Fruit fly (Drosophila melanogaster) whole organism, embryonic: ENCODE results near the gene CG32564.

Experiments used
- CG10209 ChIP-seq: fragments of 200-800 bp; sonication (Bioruptor generic); optimal IDR thresholded peaks from 3 replicates; lab custom pipeline; 2017; ENCODE audit warnings: missing biosample characterization, mild to moderate bottlenecking, missing genetic modification characterization, missing genetic modification reagents
- CG11456 ChIP-seq: fragments of 200-800 bp; sonication (Bioruptor generic); IDR thresholded peaks from 3 replicates; pipeline ENCODE4 v1.3.6; 2022; ENCODE audit warnings: missing biosample characterization, missing genetic modification characterization
- CG13296 ChIP-seq: fragments of 200-800 bp; sonication (Bioruptor generic); optimal IDR thresholded peaks from 3 replicates; lab custom pipeline; 2018; ENCODE audit warnings: missing biosample characterization, mild to moderate bottlenecking, missing genetic modification characterization
- CG15073 ChIP-seq: fragments of 200-800 bp; sonication (Bioruptor generic); optimal IDR thresholded peaks from 2 replicates; lab custom pipeline; 2016; ENCODE audit warnings: missing biosample characterization, missing genetic modification characterization
- CG15479 ChIP-seq: fragments of 200-800 bp; sonication (Bioruptor generic); optimal IDR thresholded peaks from 3 replicates; lab custom pipeline; 2019; ENCODE audit warnings: missing biosample characterization, mild to moderate bottlenecking, missing genetic modification characterization, moderate library complexity
- CG15601 ChIP-seq: fragments of 200-800 bp; sonication (Bioruptor generic); optimal IDR thresholded peaks from 3 replicates; lab custom pipeline; 2019; ENCODE audit warnings: missing biosample characterization, mild to moderate bottlenecking, missing genetic modification characterization, moderate library complexity
- CG17385 ChIP-seq: fragments of 200-800 bp; sonication (Bioruptor generic); optimal IDR thresholded peaks from 3 replicates; lab custom pipeline; 2018; ENCODE audit warnings: missing biosample characterization, mild to moderate bottlenecking, missing genetic modification characterization
- CG17802 ChIP-seq: fragments of 200-800 bp; sonication (Bioruptor generic); optimal IDR thresholded peaks from 2 replicates; lab custom pipeline; 2018; ENCODE audit warnings: missing biosample characterization, mild to moderate bottlenecking, missing genetic modification characterization, moderate library complexity
- CG17829 ChIP-seq: fragments of 200-800 bp; optimal IDR thresholded peaks from 2 replicates; lab custom pipeline; 2019; ENCODE audit warnings: missing biosample characterization, mild to moderate bottlenecking, missing genetic modification characterization, moderate library complexity
- CG18619 ChIP-seq: fragments of 200-800 bp; sonication (Bioruptor generic); optimal IDR thresholded peaks from 3 replicates; lab custom pipeline; 2017; ENCODE audit warnings: missing biosample characterization, mild to moderate bottlenecking, missing genetic modification characterization
- CG31224 ChIP-seq: fragments of 200-800 bp; sonication (Bioruptor generic); IDR thresholded peaks from 2 replicates; pipeline ENCODE4 v1.3.6; 2022; ENCODE audit warnings: missing biosample characterization, missing genetic modification characterization
- CG31388 ChIP-seq: fragments of 200-800 bp; sonication (Bioruptor generic); optimal IDR thresholded peaks from 2 replicates; lab custom pipeline; 2016; ENCODE audit warnings: missing biosample characterization, missing genetic modification characterization
- CG32767 ChIP-seq: fragments of 200-800 bp; sonication (Bioruptor generic); IDR thresholded peaks from 2 replicates; pipeline ENCODE4 v1.3.6; 2022; ENCODE audit warnings: missing biosample characterization, missing genetic modification characterization
- CG4820 ChIP-seq: fragments of 200-800 bp; sonication (Bioruptor generic); optimal IDR thresholded peaks from 3 replicates; lab custom pipeline; 2016; ENCODE audit warnings: missing biosample characterization, missing genetic modification characterization
- CG5180 ChIP-seq: fragments of 200-800 bp; sonication (Bioruptor generic); optimal IDR thresholded peaks from 3 replicates; lab custom pipeline; 2017; ENCODE audit warnings: missing biosample characterization, missing genetic modification characterization, mild to moderate bottlenecking, moderate library complexity, missing genetic modification reagents
- CG5953 ChIP-seq: fragments of 200-800 bp; sonication (Bioruptor generic); IDR thresholded peaks from 2 replicates; pipeline ENCODE4 v1.3.6; 2022; ENCODE audit warnings: missing biosample characterization, missing genetic modification characterization
- CG6654 ChIP-seq: fragments of 200-800 bp; sonication (Bioruptor generic); optimal IDR thresholded peaks from 2 replicates; lab custom pipeline; 2017; ENCODE audit warnings: missing biosample characterization, mild to moderate bottlenecking, missing genetic modification characterization
- CG7928 ChIP-seq: fragments of 200-800 bp; sonication (Bioruptor generic); optimal IDR thresholded peaks from 2 replicates; lab custom pipeline; 2017; ENCODE audit warnings: missing biosample characterization, mild to moderate bottlenecking, missing genetic modification characterization
- CoRest ChIP-seq: fragments of 200-800 bp; sonication (Bioruptor generic); optimal IDR thresholded peaks from 3 replicates; lab custom pipeline; 2018; ENCODE audit warnings: missing biosample characterization, mild to moderate bottlenecking, missing genetic modification characterization, moderate library complexity
- D19A ChIP-seq: fragments of 200-800 bp; optimal IDR thresholded peaks from 3 replicates; lab custom pipeline; 2019; ENCODE audit warnings: missing biosample characterization, mild to moderate bottlenecking, missing genetic modification characterization, moderate library complexity
- Dfd ChIP-seq, 2 experiments: fragments of >200 bp; optimal IDR thresholded peaks; 2 replicates each; lab custom pipeline; 2017; ENCODE audit warnings: missing biosample characterization in 2 of 2, missing genetic modification characterization in 2 of 2
- Dip3 ChIP-seq: fragments of 200-800 bp; sonication (Bioruptor generic); optimal IDR thresholded peaks from 3 replicates; lab custom pipeline; 2016; ENCODE audit warnings: missing biosample characterization, missing genetic modification characterization
- Dref ChIP-seq: fragments of 200-800 bp; sonication (Bioruptor generic); IDR thresholded peaks from 2 replicates; pipeline ENCODE4 v1.3.6; 2022; ENCODE audit warnings: missing biosample characterization, missing genetic modification characterization
- Hr51 ChIP-seq, 2 experiments: fragments of 200-800 bp; sonication (Bioruptor generic); optimal IDR thresholded peaks; 2 replicates in 1 of 2; 3 replicates in 1 of 2; lab custom pipeline; 2016 to 2018; ENCODE audit warnings: missing biosample characterization in 2 of 2, missing genetic modification characterization in 2 of 2, mild to moderate bottlenecking in 1 of 2, moderate library complexity in 1 of 2
- MESR4 ChIP-seq: fragments of 200-800 bp; sonication (Bioruptor generic); optimal IDR thresholded peaks from 2 replicates; lab custom pipeline; 2018; ENCODE audit warnings: missing biosample characterization, mild to moderate bottlenecking, missing genetic modification characterization, moderate library complexity
- Mad ChIP-seq: fragments of 200-800 bp; sonication (Bioruptor generic); optimal IDR thresholded peaks from 2 replicates; lab custom pipeline; 2016; ENCODE audit warnings: missing biosample characterization, missing genetic modification characterization
- Meics ChIP-seq: fragments of 200-800 bp; sonication (Bioruptor generic); optimal IDR thresholded peaks from 2 replicates; lab custom pipeline; 2017; ENCODE audit warnings: missing biosample characterization, mild to moderate bottlenecking, missing genetic modification characterization
- Nf-YA ChIP-seq: fragments of 200-800 bp; sonication (Bioruptor generic); IDR thresholded peaks from 2 replicates; pipeline ENCODE4 v1.3.6; 2022; ENCODE audit warnings: missing biosample characterization, missing genetic modification characterization
- Taf1 ChIP-seq: fragments of 200-800 bp; sonication (Bioruptor generic); IDR thresholded peaks from 2 replicates; pipeline ENCODE4 v1.3.6; 2022; ENCODE audit warnings: missing biosample characterization, missing genetic modification characterization
- amos ChIP-seq: fragments of 200-800 bp; sonication (Bioruptor generic); IDR thresholded peaks from 2 replicates; pipeline ENCODE4 v1.3.6; 2022; ENCODE audit warnings: missing biosample characterization, missing genetic modification characterization; ENCODE audit not compliant: partially characterized antibody
- ara ChIP-seq: fragments of 200-800 bp; sonication (Bioruptor generic); IDR thresholded peaks from 2 replicates; pipeline ENCODE4 v1.3.6; 2022; ENCODE audit warnings: missing biosample characterization, missing genetic modification characterization
- cas ChIP-seq: fragments of 200-800 bp; sonication (Bioruptor generic); IDR thresholded peaks from 2 replicates; pipeline ENCODE4 v1.3.6; 2022; ENCODE audit warnings: missing biosample characterization, missing genetic modification characterization
- cg ChIP-seq: fragments of 200-800 bp; sonication (Bioruptor generic); optimal IDR thresholded peaks from 3 replicates; lab custom pipeline; 2019; ENCODE audit warnings: missing biosample characterization, mild to moderate bottlenecking, missing genetic modification characterization, moderate library complexity
- chif ChIP-seq, 2 experiments: fragments of 200-800 bp; sonication (Bioruptor generic); optimal IDR thresholded peaks; 3 replicates each; lab custom pipeline; 2016; ENCODE audit warnings: missing biosample characterization in 2 of 2, missing genetic modification characterization in 2 of 2
- chm ChIP-seq: fragments of 200-800 bp; sonication (Bioruptor generic); IDR thresholded peaks from 2 replicates; pipeline ENCODE4 v1.3.6; 2022; ENCODE audit warnings: missing biosample characterization, missing genetic modification characterization
- cwo ChIP-seq: fragments of 200-800 bp; sonication (Bioruptor generic); optimal IDR thresholded peaks from 3 replicates; lab custom pipeline; 2017; ENCODE audit warnings: missing biosample characterization, missing genetic modification characterization, mild to moderate bottlenecking, moderate library complexity, missing genetic modification reagents
- dati ChIP-seq: fragments of 200-800 bp; sonication (Bioruptor generic); IDR thresholded peaks from 2 replicates; pipeline ENCODE4 v1.3.6; 2022; ENCODE audit warnings: missing biosample characterization, missing genetic modification characterization
- fd64A ChIP-seq: fragments of 200-800 bp; sonication (Bioruptor generic); optimal IDR thresholded peaks from 3 replicates; lab custom pipeline; 2018; ENCODE audit warnings: missing biosample characterization, mild to moderate bottlenecking, missing genetic modification characterization
- h ChIP-seq: fragments of >200 bp; optimal IDR thresholded peaks from 2 replicates; lab custom pipeline; 2017
- hth ChIP-seq: fragments of >200 bp; optimal IDR thresholded peaks from 2 replicates; lab custom pipeline; 2017; ENCODE audit warnings: inconsistent platforms
- nerfin-1 ChIP-seq: fragments of 200-800 bp; sonication (Bioruptor generic); optimal IDR thresholded peaks from 3 replicates; lab custom pipeline; 2019; ENCODE audit warnings: missing biosample characterization, mild to moderate bottlenecking, missing genetic modification characterization, moderate library complexity
- nmo ChIP-seq: fragments of 200-800 bp; sonication (Bioruptor generic); optimal IDR thresholded peaks from 2 replicates; lab custom pipeline; 2018; ENCODE audit warnings: missing biosample characterization, mild to moderate bottlenecking, missing genetic modification characterization, moderate library complexity
- nom ChIP-seq: fragments of 200-800 bp; sonication (Bioruptor generic); optimal IDR thresholded peaks from 2 replicates; lab custom pipeline; 2017; ENCODE audit warnings: missing biosample characterization, missing genetic modification characterization, mild to moderate bottlenecking, moderate library complexity, missing genetic modification reagents
- onecut ChIP-seq: fragments of 200-800 bp; sonication (Bioruptor generic); IDR thresholded peaks from 2 replicates; pipeline ENCODE4 v1.3.6; 2022; ENCODE audit warnings: missing biosample characterization, missing genetic modification characterization
- salm ChIP-seq: fragments of 200-800 bp; sonication (Bioruptor generic); optimal IDR thresholded peaks from 2 replicates; lab custom pipeline; 2018; ENCODE audit warnings: missing biosample characterization, mild to moderate bottlenecking, missing genetic modification characterization
- scrt ChIP-seq: fragments of 200-800 bp; sonication (Bioruptor generic); optimal IDR thresholded peaks from 2 replicates; lab custom pipeline; 2018; ENCODE audit warnings: missing biosample characterization, mild to moderate bottlenecking, missing genetic modification characterization, moderate library complexity
- slp2 ChIP-seq: fragments of 200-800 bp; sonication (Bioruptor generic); optimal IDR thresholded peaks from 2 replicates; lab custom pipeline; 2016; ENCODE audit warnings: missing biosample characterization, missing genetic modification characterization
- ssp ChIP-seq: fragments of 200-800 bp; sonication (Bioruptor generic); IDR thresholded peaks from 2 replicates; pipeline ENCODE4 v1.3.6; 2022; ENCODE audit warnings: missing biosample characterization, missing genetic modification characterization
- tll ChIP-seq, 2 experiments: fragments of 200-800 bp in 1 of 2; fragments of >200 bp in 1 of 2; sonication (Bioruptor generic) in 1 of 2; optimal IDR thresholded peaks; 2 replicates each; lab custom pipeline; 2017 to 2019; ENCODE audit warnings: missing biosample characterization in 2 of 2, missing genetic modification characterization in 2 of 2, mild to moderate bottlenecking in 1 of 2, moderate library complexity in 1 of 2
- trh ChIP-seq: fragments of 200-800 bp; sonication (Bioruptor generic); optimal IDR thresholded peaks from 2 replicates; lab custom pipeline; 2016; ENCODE audit warnings: missing biosample characterization, missing genetic modification characterization
- zen2 ChIP-seq: fragments of 200-800 bp; sonication (Bioruptor generic); IDR thresholded peaks from 3 replicates; pipeline ENCODE4 v1.3.6; 2022; ENCODE audit warnings: missing biosample characterization, missing genetic modification characterization; ENCODE audit not compliant: partially characterized antibody

Gene CG32564

dm6 chrX:17178484-17178921 lies 27.7 kb upstream of the CG32564 start (continued):
- TF ChIP-seq CG15601 (tag; lab: Kevin White, UChicago), result peak; percentile 97
- peak; percentile 98 for TF ChIP-seq Nf-YA (GFP tag; lab: Robert Waterston, UW)
- TF ChIP-seq CG15073, result no peak
- peak; percentile 97 for TF ChIP-seq CG4820 (GFP tag; lab: Kevin White, UChicago)
- TF ChIP-seq trh (GFP tag; lab: Kevin White, UChicago), result peak; percentile 96
- TF ChIP-seq chm (GFP tag; lab: Robert Waterston, UW), result peak; percentile 70; the same call in 1 of the 2 replicates
- TF ChIP-seq fd64A (GFP tag; lab: Kevin White, UChicago), result peak; percentile 94
- no peak for TF ChIP-seq Hr51 (GFP tag; optimal IDR thresholded peaks at IDR 0.05; lab: Kevin White, UChicago)
- peak; percentile 99 for TF ChIP-seq nmo (GFP tag; lab: Kevin White, UChicago)
- no peak for TF ChIP-seq CG5953 (GFP tag; lab: Robert Waterston, UW)
- peak; percentile 96 for TF ChIP-seq onecut (GFP tag; lab: Robert Waterston, UW)
- no peak for TF ChIP-seq Mad
- peak; percentile 87 for TF ChIP-seq slp2 (GFP tag; lab: Kevin White, UChicago)
- TF ChIP-seq cg, result peak; percentile 59
- peak; percentile 93 for TF ChIP-seq scrt (GFP tag; lab: Kevin White, UChicago)
- TF ChIP-seq ssp (GFP tag; lab: Robert Waterston, UW), result peak; percentile 94
- peak; percentile 96 for TF ChIP-seq D19A (tag; lab: Kevin White, UChicago)
- TF ChIP-seq h (lab: Kevin White, UChicago), result no peak
- no peak for TF ChIP-seq zen2 (GFP tag; lab: Robert Waterston, UW)
- TF ChIP-seq CG15479 (GFP tag; lab: Kevin White, UChicago), result no peak
- TF ChIP-seq CG7928, result peak; percentile 64
- peak; percentile 20 for TF ChIP-seq MESR4 (GFP tag; lab: Kevin White, UChicago)
- TF ChIP-seq cas (GFP tag; lab: Robert Waterston, UW), result peak; percentile 97
- peak; percentile 98 for TF ChIP-seq CG11456
- TF ChIP-seq nerfin-1 (tag; lab: Kevin White, UChicago), result peak; percentile 97
- no peak for TF ChIP-seq Dfd (GFP tag; optimal IDR thresholded peaks at IDR 0.05; lab: Kevin White, UChicago)
- no peak for TF ChIP-seq hth (lab: Kevin White, UChicago)
- peak; percentile 81 for TF ChIP-seq CG17802
- peak; percentile 93 for TF ChIP-seq cwo (GFP tag; lab: Kevin White, UChicago)
- no peak for TF ChIP-seq Dref
- TF ChIP-seq Meics (GFP tag; lab: Kevin White, UChicago), result peak; percentile 96
- TF ChIP-seq CG6654 (GFP tag; lab: Kevin White, UChicago), result peak; percentile 95
- peak in 1 of 2 experiments; percentile 86 for TF ChIP-seq chif (GFP tag; optimal IDR thresholded peaks at IDR 0.05; lab: Kevin White, UChicago)
- TF ChIP-seq ara (GFP tag; lab: Robert Waterston, UW), result peak; percentile 99
- TF ChIP-seq CG17829 (tag; lab: Kevin White, UChicago), result peak; percentile 99
- peak; percentile 97 for TF ChIP-seq CG13296 (GFP tag; lab: Kevin White, UChicago)
- no peak for TF ChIP-seq salm (tag; lab: Kevin White, UChicago)
- no peak for TF ChIP-seq Dip3 (GFP tag; lab: Kevin White, UChicago)
- peak; percentile 89 for TF ChIP-seq CG32767 (GFP tag; lab: Robert Waterston, UW)
- no peak for TF ChIP-seq CoRest (tag; lab: Kevin White, UChicago)
- TF ChIP-seq CG5180, result peak; percentile 90
- no peak for TF ChIP-seq amos (GFP tag; lab: Robert Waterston, UW)
- peak; percentile 98 for TF ChIP-seq CG10209 (GFP tag; lab: Kevin White, UChicago)
- TF ChIP-seq nom (GFP tag; lab: Kevin White, UChicago), result peak; percentile 94
- peak; percentile 93 for TF ChIP-seq CG31388 (GFP tag; lab: Kevin White, UChicago)
- no peak for TF ChIP-seq CG18619 (GFP tag; lab: Kevin White, UChicago)
- TF ChIP-seq tll (GFP tag; optimal IDR thresholded peaks at IDR 0.05; lab: Kevin White, UChicago), result peak in 1 of 2 experiments; percentile 66
- no peak for TF ChIP-seq CG17385 (GFP tag; lab: Kevin White, UChicago)
- peak; percentile 96 for TF ChIP-seq dati (GFP tag; lab: Robert Waterston, UW)
- TF ChIP-seq Taf1 (GFP tag; lab: Robert Waterston, UW), result peak; percentile 94
- TF ChIP-seq CG31224 (GFP tag; lab: Robert Waterston, UW), result peak; percentile 95
